Worm (Caenorhabditis elegans) whole organism, young adult: Measurements from ENCODE around the gene gcy-20.

Source experiments
- C06A6.2 ChIP-seq: fragments of 200-800 bp; sonication (Bioruptor generic); conservative IDR thresholded peaks from 2 replicates; pipeline ENCODE4 v1.3.6; 2022; ENCODE audit warnings: missing genetic modification characterization, missing compliant biosample characterization
- C17E4.6 ChIP-seq: fragments of 200-800 bp; sonication (Bioruptor generic); IDR thresholded peaks from 2 replicates; pipeline ENCODE4 v1.3.6; 2022; ENCODE audit warnings: missing genetic modification reagents, missing genetic modification characterization, missing compliant biosample characterization
- F22D6.2 ChIP-seq: sonication (generic microtip); optimal IDR thresholded peaks from 2 replicates; lab custom pipeline; 2016; ENCODE audit warnings: mild to moderate bottlenecking, missing genetic modification characterization, missing compliant biosample characterization
- F39B2.1 ChIP-seq: fragments of 200-800 bp; sonication (Bioruptor generic); IDR thresholded peaks from 2 replicates; pipeline ENCODE4 v1.3.6; 2022; ENCODE audit warnings: missing genetic modification reagents, missing genetic modification characterization, missing compliant biosample characterization
- F55B11.4 ChIP-seq: sonication (generic microtip); optimal IDR thresholded peaks from 2 replicates; lab custom pipeline; 2016; ENCODE audit warnings: missing compliant biosample characterization, missing genetic modification characterization, borderline replicate concordance; ENCODE audit not compliant: insufficient read depth
- K12H6.12 ChIP-seq: fragments of 200-800 bp; sonication (Bioruptor generic); optimal IDR thresholded peaks from 2 replicates; lab custom pipeline; 2018; ENCODE audit warnings: mild to moderate bottlenecking, missing genetic modification characterization, missing compliant biosample characterization
- T26A5.8 ChIP-seq: sonication (generic microtip); optimal IDR thresholded peaks from 2 replicates; lab custom pipeline; 2016; ENCODE audit warnings: missing genetic modification characterization, missing compliant biosample characterization
- Y53G8AR.9 ChIP-seq: fragments of 200-800 bp; sonication (Bioruptor generic); conservative IDR thresholded peaks from 2 replicates; pipeline ENCODE4 v1.3.6; 2022; ENCODE audit warnings: missing genetic modification reagents, missing genetic modification characterization, missing compliant biosample characterization
- attf-3 ChIP-seq: fragments of 200-800 bp; sonication (Bioruptor generic); conservative IDR thresholded peaks from 2 replicates; pipeline ENCODE4 v1.3.6; 2022; ENCODE audit warnings: missing genetic modification reagents, missing genetic modification characterization, missing compliant biosample characterization
- attf-6 ChIP-seq: fragments of 200-800 bp; sonication (Bioruptor generic); IDR thresholded peaks from 2 replicates; pipeline ENCODE4 v1.3.6; 2022; ENCODE audit warnings: missing genetic modification reagents, missing genetic modification characterization, missing compliant biosample characterization
- ceh-91 ChIP-seq: fragments of 200-800 bp; sonication (Bioruptor generic); IDR thresholded peaks from 2 replicates; pipeline ENCODE4 v1.3.6; 2022; ENCODE audit warnings: missing genetic modification reagents, missing genetic modification characterization, missing compliant biosample characterization
- die-1 ChIP-seq: sonication (generic microtip); optimal IDR thresholded peaks from 2 replicates; lab custom pipeline; 2016; ENCODE audit warnings: missing genotype, mild to moderate bottlenecking, missing genetic modification characterization, missing compliant biosample characterization
- dox-1 ChIP-seq: fragments of 200-800 bp; sonication (Bioruptor generic); IDR thresholded peaks from 2 replicates; pipeline ENCODE4 v1.3.6; 2022; ENCODE audit warnings: missing genetic modification reagents, missing genetic modification characterization, missing compliant biosample characterization
- dpl-1 ChIP-seq: fragments of 150-350 bp; optimal IDR thresholded peaks from 2 replicates; lab custom pipeline; 2014; ENCODE audit warnings: missing biosample characterization, missing genetic modification reagents, missing genetic modification characterization
- ets-4 ChIP-seq: fragments of 200-800 bp; sonication (Bioruptor generic); optimal IDR thresholded peaks from 2 replicates; lab custom pipeline; 2018; ENCODE audit warnings: mild to moderate bottlenecking, missing genetic modification characterization, missing compliant biosample characterization
- hlh-12 ChIP-seq: sonication (generic microtip); optimal IDR thresholded peaks from 2 replicates; lab custom pipeline; 2016; ENCODE audit warnings: missing genetic modification characterization, missing compliant biosample characterization
- lin-54 ChIP-seq: fragments of 200-800 bp; sonication (Bioruptor generic); optimal IDR thresholded peaks from 2 replicates; lab custom pipeline; 2018; ENCODE audit warnings: mild to moderate bottlenecking, missing genetic modification characterization, missing compliant biosample characterization
- lsl-1 ChIP-seq: fragments of 200-800 bp; sonication (Bioruptor generic); optimal IDR thresholded peaks from 2 replicates; lab custom pipeline; 2018; ENCODE audit warnings: mild to moderate bottlenecking, missing genetic modification characterization, moderate library complexity, missing compliant biosample characterization
- madf-10 ChIP-seq: sonication (generic microtip); optimal IDR thresholded peaks from 2 replicates; lab custom pipeline; 2016; ENCODE audit warnings: mild to moderate bottlenecking, missing genetic modification characterization, missing compliant biosample characterization
- mcd-1 ChIP-seq: fragments of 200-800 bp; sonication (Bioruptor generic); IDR thresholded peaks from 2 replicates; pipeline ENCODE4 v1.3.6; 2022; ENCODE audit warnings: missing genetic modification reagents, missing genetic modification characterization, missing compliant biosample characterization
- mes-4 ChIP-seq: sonication (generic microtip); optimal IDR thresholded peaks from 2 replicates; lab custom pipeline; 2016; ENCODE audit warnings: missing genotype, missing genetic modification characterization, missing compliant biosample characterization
- nhr-90 ChIP-seq: sonication (generic microtip); optimal IDR thresholded peaks from 2 replicates; lab custom pipeline; 2016; ENCODE audit warnings: missing genotype, mild to moderate bottlenecking, missing genetic modification characterization, missing compliant biosample characterization
- pbrm-1 ChIP-seq: fragments of 200-800 bp; sonication (Bioruptor generic); IDR thresholded peaks from 2 replicates; pipeline ENCODE4 v1.3.6; 2022; ENCODE audit warnings: missing genetic modification reagents, missing genetic modification characterization, missing compliant biosample characterization
- rcor-1 ChIP-seq: fragments of 200-800 bp; sonication (Bioruptor generic); IDR thresholded peaks from 2 replicates; pipeline ENCODE4 v1.3.6; 2022; ENCODE audit warnings: missing genetic modification reagents, missing genetic modification characterization, missing compliant biosample characterization
- rec-8 ChIP-seq, 2 experiments: sonication (generic microtip); optimal IDR thresholded peaks; 2 replicates each; lab custom pipeline; 2016; ENCODE audit warnings: mild to moderate bottlenecking in 2 of 2, missing genetic modification characterization in 2 of 2, missing genetic modification reagents in 2 of 2, missing genotype in 2 of 2, missing biosample characterization in 1 of 2, missing compliant biosample characterization in 1 of 2, moderate library complexity in 1 of 2
- sdz-38 ChIP-seq: sonication (generic microtip); optimal IDR thresholded peaks from 2 replicates; lab custom pipeline; 2016; ENCODE audit warnings: missing genotype, missing genetic modification characterization, missing compliant biosample characterization
- snpc-1.1 ChIP-seq: sonication (generic microtip); optimal IDR thresholded peaks from 2 replicates; lab custom pipeline; 2017; ENCODE audit warnings: missing genetic modification characterization, mild to moderate bottlenecking, missing compliant biosample characterization, antibody characterized with exemption, moderate library complexity, missing genotype, missing genetic modification reagents; ENCODE audit not compliant: insufficient read depth
- somi-1 ChIP-seq: fragments of 200-800 bp; sonication (Bioruptor generic); optimal IDR thresholded peaks from 2 replicates; lab custom pipeline; 2018; ENCODE audit warnings: mild to moderate bottlenecking, missing genetic modification characterization, missing compliant biosample characterization
- unc-62 ChIP-seq: fragments of 150-350 bp; optimal IDR thresholded peaks from 2 replicates; lab custom pipeline; 2014; ENCODE audit warnings: missing biosample characterization, missing genetic modification reagents, missing genetic modification characterization
- xnd-1 ChIP-seq: sonication (generic microtip); optimal IDR thresholded peaks from 2 replicates; lab custom pipeline; 2016; ENCODE audit warnings: missing genotype, missing genetic modification reagents, missing genetic modification characterization, missing compliant biosample characterization
- zfh-2 ChIP-seq: fragments of 200-800 bp; sonication (Bioruptor generic); conservative IDR thresholded peaks from 2 replicates; pipeline ENCODE4 v1.3.6; 2022; ENCODE audit warnings: missing genetic modification reagents, missing genetic modification characterization, missing compliant biosample characterization
- ztf-26 ChIP-seq: sonication (generic microtip); optimal IDR thresholded peaks from 2 replicates; lab custom pipeline; 2017; ENCODE audit warnings: missing genetic modification characterization, missing compliant biosample characterization
- ztf-28 ChIP-seq: fragments of 200-800 bp; sonication (Bioruptor generic); IDR thresholded peaks from 2 replicates; pipeline ENCODE4 v1.3.6; 2022; ENCODE audit warnings: missing genetic modification reagents, missing genetic modification characterization, missing compliant biosample characterization

gcy-20 gene

DNA sequence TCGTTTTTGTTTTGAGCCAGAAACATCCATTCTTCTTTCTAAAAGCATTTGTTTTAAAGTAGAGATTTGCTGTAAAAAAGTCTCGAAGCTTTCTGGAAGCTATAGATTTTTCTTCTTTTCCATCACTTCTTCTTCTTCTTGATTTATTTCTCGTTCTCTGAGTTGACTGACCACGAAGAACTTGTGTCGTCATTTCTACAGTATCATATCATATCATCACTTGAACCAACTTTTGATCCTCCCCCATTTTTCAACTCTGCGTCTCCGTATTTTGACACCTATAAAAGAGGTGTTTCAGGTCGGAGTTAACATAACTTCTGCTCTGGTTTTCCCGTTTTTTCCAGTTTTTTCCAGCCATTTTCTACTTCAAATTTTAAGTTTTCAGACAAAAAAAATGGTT, 39.1 kb downstream of the gcy-20 start, which contains the start of gene F11A5.9:
TSS of gene F11A5.9 (plus strand) at position 386 of the 400 bp plus-strand sequence.
- no peak for TF ChIP-seq ets-4 (GFP tag; lab: Kevin White, UChicago)
- no peak for TF ChIP-seq F55B11.4
- TF ChIP-seq die-1: no peak
- no peak for TF ChIP-seq unc-62
- no peak for TF ChIP-seq lin-54 (GFP tag; lab: Kevin White, UChicago)
- no peak for TF ChIP-seq sdz-38 (tag; lab: Kevin White, UChicago)
- TF ChIP-seq pbrm-1: no peak
- no peak for TF ChIP-seq madf-10
- no peak for TF ChIP-seq ceh-91

- TF ChIP-seq ztf-26 (tag; lab: Kevin White, UChicago) (peak; percentile 65), C06A6.2 (GFP tag; lab: Robert Waterston, UW) (peak; percentile 58; the same call in 1 of the 2 replicates), somi-1 (GFP tag; lab: Kevin White, UChicago) (peak; percentile 30), sdz-38 (tag; lab: Kevin White, UChicago) (no peak)
Measured at ce11 chrV:16213323-16213722, 40.3 kb downstream of the gcy-20 start.

DNA sequence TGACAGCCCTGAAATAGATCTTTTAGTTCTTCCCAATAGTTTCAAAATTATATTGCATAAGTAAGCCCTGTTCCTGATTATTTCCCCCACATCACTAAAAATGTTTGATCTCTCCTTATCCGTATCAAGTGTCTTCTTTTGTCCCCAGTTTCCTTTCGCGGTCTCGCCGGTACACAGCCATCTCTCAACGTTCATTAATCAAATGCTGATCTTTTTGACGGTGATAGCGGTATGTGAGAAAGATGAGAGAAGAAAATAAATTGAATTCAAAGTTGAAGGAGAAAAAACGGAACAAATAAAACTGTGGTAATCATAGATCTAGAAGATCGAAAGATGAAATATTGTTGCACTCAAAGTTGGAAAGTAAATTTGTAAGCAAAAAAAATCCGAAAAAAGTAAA, 41.9 kb downstream of the gcy-20 start:
- no peak for TF ChIP-seq F55B11.4
- no peak for TF ChIP-seq K12H6.12 (tag; lab: Kevin White, UChicago)
- no peak for TF ChIP-seq lsl-1
- no peak for TF ChIP-seq ztf-26 (tag; lab: Kevin White, UChicago)
- TF ChIP-seq ztf-28 (GFP tag; lab: Robert Waterston, UW): no peak
- no peak for TF ChIP-seq C17E4.6 (GFP tag; lab: Robert Waterston, UW)
- TF ChIP-seq rcor-1 (GFP tag; lab: Robert Waterston, UW): no peak
- TF ChIP-seq hlh-12 (tag; lab: Kevin White, UChicago): no peak
- no peak for TF ChIP-seq rec-8 (tag; optimal IDR thresholded peaks at IDR 0.05; lab: Kevin White, UChicago)
- no peak for TF ChIP-seq attf-6 (GFP tag; lab: Robert Waterston, UW)
- TF ChIP-seq mes-4 (tag; lab: Kevin White, UChicago): no peak
- no peak for TF ChIP-seq Y53G8AR.9 (GFP tag; lab: Robert Waterston, UW)
- TF ChIP-seq F22D6.2 (tag; lab: Kevin White, UChicago): no peak
- no peak for TF ChIP-seq ets-4 (GFP tag; lab: Kevin White, UChicago)
- TF ChIP-seq snpc-1.1 (tag; lab: Kevin White, UChicago): no peak
- TF ChIP-seq dpl-1 (GFP tag; lab: Kevin White, UChicago): no peak

DNA sequence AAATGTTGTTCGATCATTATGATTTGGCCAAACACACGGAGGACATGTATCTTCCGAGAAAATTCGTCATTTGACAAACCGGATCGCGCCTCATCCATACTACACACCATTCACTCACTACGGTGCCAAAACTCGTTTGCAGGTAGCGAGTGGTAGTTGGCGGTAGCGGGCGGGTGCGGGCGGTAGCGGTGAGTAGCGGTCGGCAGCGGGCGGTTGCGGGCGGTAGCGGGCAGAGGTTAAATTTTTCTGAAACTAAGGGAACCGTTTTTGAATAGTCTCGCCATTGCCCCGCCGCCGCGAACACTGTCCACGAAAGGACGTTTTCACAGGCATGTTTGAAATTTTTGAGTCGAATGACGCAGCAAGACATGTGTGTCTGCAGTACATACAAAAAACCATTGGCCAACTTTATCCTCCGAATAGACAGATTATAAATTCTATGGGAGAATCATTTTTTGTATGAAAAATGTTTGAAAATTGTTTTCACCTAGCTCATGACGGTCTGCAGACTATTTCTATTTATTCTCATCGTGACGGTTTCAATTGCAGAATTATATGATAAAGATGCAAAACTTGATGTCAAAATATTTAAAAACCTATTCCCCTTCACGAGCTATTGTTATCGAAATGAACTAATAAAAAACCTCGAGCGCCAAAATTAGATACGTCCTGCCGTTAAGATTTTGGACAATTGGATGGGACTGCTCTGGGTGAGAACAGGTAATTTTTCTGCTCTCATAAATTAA, 43.2 kb downstream of the gcy-20 start, which contains the start of gene F11A5.16:
TSS of gene F11A5.16 (plus strand) at position 696 of the 746 bp plus-strand sequence.
- TF ChIP-seq snpc-1.1 (tag; lab: Kevin White, UChicago) (no peak), zfh-2 (peak; percentile 76), nhr-90 (tag; lab: Kevin White, UChicago) (no peak), T26A5.8 (tag; lab: Kevin White, UChicago) (no peak)

DNA sequence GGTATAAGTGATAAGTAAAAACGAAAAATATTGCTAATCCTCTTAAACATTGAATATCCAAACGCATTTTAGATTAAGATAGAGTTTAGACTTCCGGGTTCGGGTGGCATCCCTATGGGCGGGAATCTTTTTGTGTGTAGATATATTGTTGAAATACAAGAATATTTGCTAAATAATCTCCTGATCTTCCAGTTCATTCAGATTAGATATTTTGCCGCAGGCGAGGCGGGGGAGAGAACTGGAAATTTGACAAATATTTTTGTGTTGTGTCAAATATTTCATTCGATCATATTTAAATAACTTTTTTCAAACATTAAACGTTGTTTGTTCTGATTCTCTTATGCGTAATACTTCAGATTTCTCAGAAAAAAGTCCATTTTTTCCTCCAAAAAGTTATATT, 43.8 kb downstream of the gcy-20 start, which contains the start of gene oac-15:
TSS of gene oac-15 (minus strand) at position 101 of the 400 bp plus-strand sequence.
- TF ChIP-seq mcd-1 (no peak), attf-3 (GFP tag; lab: Robert Waterston, UW) (no peak), dox-1 (GFP tag; lab: Robert Waterston, UW) (no peak), xnd-1 (tag; lab: Kevin White, UChicago) (no peak), F39B2.1 (GFP tag; lab: Robert Waterston, UW) (no peak), snpc-1.1 (tag; lab: Kevin White, UChicago) (no peak)
